Worm (Caenorhabditis elegans) whole organism, late embryonic: ENCODE measurements around the gene C05B5.1.

ENCODE experiments used
- ama-1 ChIP-seq: fragments of 150-350 bp; optimal IDR thresholded peaks from 2 replicates; lab custom pipeline; 2014
- ceh-34 ChIP-seq: sonication (generic microtip); optimal IDR thresholded peaks from 2 replicates; lab custom pipeline; 2016; ENCODE audit warnings: mild to moderate bottlenecking, missing genetic modification characterization, missing compliant biosample characterization
- che-1 ChIP-seq: sonication (generic microtip); optimal IDR thresholded peaks from 2 replicates; lab custom pipeline; 2016; ENCODE audit warnings: mild to moderate bottlenecking, missing genetic modification characterization, missing compliant biosample characterization
- ets-4 ChIP-seq: sonication (generic microtip); optimal IDR thresholded peaks from 2 replicates; lab custom pipeline; 2016; ENCODE audit warnings: missing genetic modification characterization, missing compliant biosample characterization
- fax-1 ChIP-seq: sonication (generic microtip); optimal IDR thresholded peaks from 2 replicates; lab custom pipeline; 2016; ENCODE audit warnings: missing genotype, missing genetic modification characterization, missing compliant biosample characterization
- lim-6 ChIP-seq: sonication (generic microtip); optimal IDR thresholded peaks from 2 replicates; lab custom pipeline; 2016; ENCODE audit warnings: missing genetic modification characterization, missing compliant biosample characterization
- nfya-1 ChIP-seq: sonication (generic microtip); optimal IDR thresholded peaks from 2 replicates; lab custom pipeline; 2017; ENCODE audit warnings: missing genetic modification characterization, mild to moderate bottlenecking, missing compliant biosample characterization, antibody characterized with exemption, moderate library complexity
- nhr-11 ChIP-seq: fragments of 150-350 bp; optimal IDR thresholded peaks from 2 replicates; lab custom pipeline; 2014; ENCODE audit warnings: missing biosample characterization, missing genetic modification characterization
- tbx-7 ChIP-seq: sonication (generic microtip); optimal IDR thresholded peaks from 2 replicates; lab custom pipeline; 2016; ENCODE audit warnings: missing genotype, missing genetic modification characterization, missing compliant biosample characterization
- unc-86 ChIP-seq: sonication (generic microtip); optimal IDR thresholded peaks from 2 replicates; lab custom pipeline; 2016; ENCODE audit warnings: missing genetic modification characterization, missing compliant biosample characterization

- TF ChIP-seq nfya-1 (tag; lab: Kevin White, UChicago), result no peak
- TF ChIP-seq che-1, result no peak
- no peak for TF ChIP-seq ets-4 (tag; lab: Kevin White, UChicago)
- TF ChIP-seq fax-1, result no peak
- TF ChIP-seq ama-1 (lab: Kevin White, UChicago), result no peak
- no peak for TF ChIP-seq ceh-34 (tag; lab: Kevin White, UChicago)
- TF ChIP-seq lim-6 (tag; lab: Kevin White, UChicago), result no peak
- TF ChIP-seq tbx-7 (tag; lab: Kevin White, UChicago), result no peak
- TF ChIP-seq unc-86 (tag; lab: Kevin White, UChicago), result no peak
- TF ChIP-seq nhr-11 (tag; lab: Kevin White, UChicago), result no peak
These were observed 42.3 kb upstream of the C05B5.1 start, which contains the start of gene M04D8.4 for ce11 chrIII:10030549-10030948.
